Worm (Caenorhabditis elegans) whole organism, late embryonic: ENCODE results near the gene Y54G11A.2.
A peak's percentile ranks its signal among the peaks of the same experiment; 100 is the strongest.

Source experiments
- C08G9.2 ChIP-seq: sonication (generic microtip); optimal IDR thresholded peaks from 2 replicates; lab custom pipeline; 2016; ENCODE audit warnings: mild to moderate bottlenecking, missing genetic modification characterization, moderate library complexity, missing compliant biosample characterization
- C38D4.7 ChIP-seq: fragments of 200-800 bp; sonication (Bioruptor generic); optimal IDR thresholded peaks from 2 replicates; lab custom pipeline; 2018; ENCODE audit warnings: mild to moderate bottlenecking, missing genetic modification characterization, moderate library complexity, missing compliant biosample characterization
- K02D7.2 ChIP-seq: sonication (generic microtip); optimal IDR thresholded peaks from 2 replicates; lab custom pipeline; 2017; ENCODE audit warnings: mild to moderate bottlenecking, missing genetic modification characterization, missing compliant biosample characterization
- K09A11.1 ChIP-seq: sonication (generic microtip); optimal IDR thresholded peaks from 2 replicates; lab custom pipeline; 2017; ENCODE audit warnings: antibody characterized with exemption, mild to moderate bottlenecking, missing genetic modification characterization, missing compliant biosample characterization; ENCODE audit not compliant: insufficient read depth
- T23F11.4 ChIP-seq: fragments of 200-800 bp; sonication (Bioruptor generic); optimal IDR thresholded peaks from 2 replicates; lab custom pipeline; 2018; ENCODE audit warnings: mild to moderate bottlenecking, missing genetic modification characterization, missing compliant biosample characterization
- Y22D7AL.16 ChIP-seq: sonication (generic microtip); optimal IDR thresholded peaks from 2 replicates; lab custom pipeline; 2016; ENCODE audit warnings: missing genetic modification characterization, missing compliant biosample characterization
- ama-1 ChIP-seq: fragments of 150-350 bp; optimal IDR thresholded peaks from 2 replicates; lab custom pipeline; 2014
- ceh-18 ChIP-seq: sonication (generic microtip); optimal IDR thresholded peaks from 2 replicates; lab custom pipeline; 2016; ENCODE audit warnings: missing genetic modification characterization, missing compliant biosample characterization
- ceh-2 ChIP-seq: sonication (generic microtip); optimal IDR thresholded peaks from 2 replicates; lab custom pipeline; 2016; ENCODE audit warnings: missing genotype, missing genetic modification characterization, missing compliant biosample characterization
- ceh-31 ChIP-seq: sonication (generic microtip); optimal IDR thresholded peaks from 2 replicates; lab custom pipeline; 2016; ENCODE audit warnings: missing genetic modification characterization, missing compliant biosample characterization
- ceh-34 ChIP-seq: sonication (generic microtip); optimal IDR thresholded peaks from 2 replicates; lab custom pipeline; 2016; ENCODE audit warnings: mild to moderate bottlenecking, missing genetic modification characterization, missing compliant biosample characterization
- ceh-9 ChIP-seq: sonication (generic microtip); optimal IDR thresholded peaks from 2 replicates; lab custom pipeline; 2016; ENCODE audit warnings: mild to moderate bottlenecking, missing genetic modification characterization, inconsistent platforms, missing compliant biosample characterization
- che-1 ChIP-seq: sonication (generic microtip); optimal IDR thresholded peaks from 2 replicates; lab custom pipeline; 2016; ENCODE audit warnings: mild to moderate bottlenecking, missing genetic modification characterization, missing compliant biosample characterization
- elt-4 ChIP-seq: sonication (generic microtip); optimal IDR thresholded peaks from 2 replicates; lab custom pipeline; 2016; ENCODE audit warnings: missing genetic modification characterization, missing compliant biosample characterization
- ets-4 ChIP-seq: sonication (generic microtip); optimal IDR thresholded peaks from 2 replicates; lab custom pipeline; 2016; ENCODE audit warnings: missing genetic modification characterization, missing compliant biosample characterization
- eyg-1 ChIP-seq: sonication (generic microtip); optimal IDR thresholded peaks from 2 replicates; lab custom pipeline; 2016; ENCODE audit warnings: missing genotype, missing genetic modification characterization, missing compliant biosample characterization
- fkh-6 ChIP-seq: sonication (generic microtip); optimal IDR thresholded peaks from 2 replicates; lab custom pipeline; 2016; ENCODE audit warnings: missing genetic modification characterization, missing compliant biosample characterization
- gmeb-2 ChIP-seq: sonication (generic microtip); optimal IDR thresholded peaks from 2 replicates; lab custom pipeline; 2016; ENCODE audit warnings: missing genetic modification characterization, inconsistent platforms, missing compliant biosample characterization
- hlh-15 ChIP-seq: sonication (generic microtip); optimal IDR thresholded peaks from 2 replicates; lab custom pipeline; 2016; ENCODE audit warnings: missing genetic modification characterization, missing compliant biosample characterization
- hlh-8 ChIP-seq: sonication (generic microtip); optimal IDR thresholded peaks from 2 replicates; lab custom pipeline; 2016; ENCODE audit warnings: missing genotype, missing genetic modification characterization, missing compliant biosample characterization
- lim-6 ChIP-seq: sonication (generic microtip); optimal IDR thresholded peaks from 2 replicates; lab custom pipeline; 2016; ENCODE audit warnings: missing genetic modification characterization, missing compliant biosample characterization
- lin-11 ChIP-seq: fragments of 200-800 bp; sonication (Bioruptor generic); optimal IDR thresholded peaks from 2 replicates; lab custom pipeline; 2018; ENCODE audit warnings: mild to moderate bottlenecking, missing genetic modification characterization, missing compliant biosample characterization
- mec-3 ChIP-seq: sonication (generic microtip); optimal IDR thresholded peaks from 2 replicates; lab custom pipeline; 2016; ENCODE audit warnings: borderline replicate concordance, missing genetic modification characterization, missing compliant biosample characterization
- nfya-1 ChIP-seq: sonication (generic microtip); optimal IDR thresholded peaks from 2 replicates; lab custom pipeline; 2017; ENCODE audit warnings: missing genetic modification characterization, mild to moderate bottlenecking, missing compliant biosample characterization, antibody characterized with exemption, moderate library complexity
- nhr-232 ChIP-seq: sonication (generic microtip); optimal IDR thresholded peaks from 2 replicates; lab custom pipeline; 2016; ENCODE audit warnings: missing genetic modification characterization, missing compliant biosample characterization
- odd-2 ChIP-seq: sonication (generic microtip); optimal IDR thresholded peaks from 2 replicates; lab custom pipeline; 2017; ENCODE audit warnings: antibody characterized with exemption, mild to moderate bottlenecking, missing genetic modification characterization, missing compliant biosample characterization
- pat-9 ChIP-seq: fragments of 200-800 bp; sonication (Bioruptor generic); optimal IDR thresholded peaks from 2 replicates; lab custom pipeline; 2018; ENCODE audit warnings: mild to moderate bottlenecking, missing genetic modification characterization, moderate library complexity, missing compliant biosample characterization
- pha-4 ChIP-seq: fragments of 150-350 bp; optimal IDR thresholded peaks from 2 replicates; lab custom pipeline; 2018; ENCODE audit warnings: missing biosample characterization, missing genetic modification reagents, missing genetic modification characterization
- pqm-1 ChIP-seq: sonication (generic microtip); optimal IDR thresholded peaks from 2 replicates; lab custom pipeline; 2016; ENCODE audit warnings: missing genetic modification characterization, missing compliant biosample characterization
- ref-2 ChIP-seq: sonication (generic microtip); optimal IDR thresholded peaks from 2 replicates; lab custom pipeline; 2016; ENCODE audit warnings: missing genetic modification characterization, missing compliant biosample characterization
- rnt-1 ChIP-seq: sonication (generic microtip); optimal IDR thresholded peaks from 2 replicates; lab custom pipeline; 2016; ENCODE audit warnings: missing genetic modification characterization, missing compliant biosample characterization
- sox-4 ChIP-seq: sonication (generic microtip); optimal IDR thresholded peaks from 2 replicates; lab custom pipeline; 2017; ENCODE audit warnings: mild to moderate bottlenecking, missing genetic modification characterization, inconsistent platforms, missing compliant biosample characterization
- syd-9 ChIP-seq: sonication (generic microtip); optimal IDR thresholded peaks from 2 replicates; lab custom pipeline; 2016; ENCODE audit warnings: mild to moderate bottlenecking, missing genetic modification characterization, moderate library complexity, missing compliant biosample characterization
- tbx-2 ChIP-seq: sonication (generic microtip); optimal IDR thresholded peaks from 2 replicates; lab custom pipeline; 2016; ENCODE audit warnings: missing genetic modification characterization, missing compliant biosample characterization
- tbx-7 ChIP-seq: sonication (generic microtip); optimal IDR thresholded peaks from 2 replicates; lab custom pipeline; 2016; ENCODE audit warnings: missing genotype, missing genetic modification characterization, missing compliant biosample characterization
- unc-55 ChIP-seq: sonication (generic microtip); optimal IDR thresholded peaks from 2 replicates; lab custom pipeline; 2017; ENCODE audit warnings: missing biosample characterization, missing genetic modification reagents, missing genetic modification characterization
- unc-86 ChIP-seq: sonication (generic microtip); optimal IDR thresholded peaks from 2 replicates; lab custom pipeline; 2016; ENCODE audit warnings: missing genetic modification characterization, missing compliant biosample characterization
- ztf-16 ChIP-seq: sonication (generic microtip); optimal IDR thresholded peaks from 2 replicates; lab custom pipeline; 2017; ENCODE audit warnings: missing genetic modification characterization, missing compliant biosample characterization

The Y54G11A.2 gene

DNA sequence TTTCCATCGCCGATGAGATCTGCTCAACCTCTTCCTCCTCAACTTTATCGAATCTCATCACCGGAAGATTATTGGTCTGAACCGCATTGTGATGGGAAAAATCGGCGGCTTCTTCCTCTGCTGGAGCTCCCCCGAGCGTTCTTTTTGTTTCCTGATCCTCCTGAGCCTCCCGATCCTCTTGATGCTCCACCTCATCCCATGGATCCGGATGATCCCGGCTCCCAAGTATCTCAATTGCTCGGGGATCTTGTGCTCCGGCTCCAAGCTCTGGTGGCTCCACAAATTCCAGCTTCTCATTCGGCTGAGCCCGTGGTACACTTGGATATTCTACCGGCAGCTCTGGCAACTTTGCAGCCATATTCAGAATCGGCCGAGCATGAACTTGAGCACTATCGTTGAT, 5.8 kb downstream of the Y54G11A.2 start:
- TF ChIP-seq gmeb-2 (tag; lab: Kevin White, UChicago) (no peak), odd-2 (no peak), C08G9.2 (tag; lab: Kevin White, UChicago) (no peak), hlh-15 (tag; lab: Kevin White, UChicago) (no peak), ets-4 (tag; lab: Kevin White, UChicago) (no peak), K09A11.1 (tag; lab: Kevin White, UChicago) (no peak), syd-9 (tag; lab: Kevin White, UChicago) (no peak), ceh-18 (tag; lab: Kevin White, UChicago) (no peak), pqm-1 (tag; lab: Kevin White, UChicago) (no peak), unc-55 (GFP tag; lab: Kevin White, UChicago) (no peak), nfya-1 (tag; lab: Kevin White, UChicago) (no peak), ref-2 (tag; lab: Kevin White, UChicago) (no peak), fkh-6 (no peak), eyg-1 (no peak), ceh-31 (tag; lab: Kevin White, UChicago) (no peak), nhr-232 (tag; lab: Kevin White, UChicago) (no peak), lin-11 (tag; lab: Kevin White, UChicago) (no peak), unc-86 (tag; lab: Kevin White, UChicago) (no peak), ceh-34 (tag; lab: Kevin White, UChicago) (no peak), mec-3 (tag; lab: Kevin White, UChicago) (no peak)

DNA sequence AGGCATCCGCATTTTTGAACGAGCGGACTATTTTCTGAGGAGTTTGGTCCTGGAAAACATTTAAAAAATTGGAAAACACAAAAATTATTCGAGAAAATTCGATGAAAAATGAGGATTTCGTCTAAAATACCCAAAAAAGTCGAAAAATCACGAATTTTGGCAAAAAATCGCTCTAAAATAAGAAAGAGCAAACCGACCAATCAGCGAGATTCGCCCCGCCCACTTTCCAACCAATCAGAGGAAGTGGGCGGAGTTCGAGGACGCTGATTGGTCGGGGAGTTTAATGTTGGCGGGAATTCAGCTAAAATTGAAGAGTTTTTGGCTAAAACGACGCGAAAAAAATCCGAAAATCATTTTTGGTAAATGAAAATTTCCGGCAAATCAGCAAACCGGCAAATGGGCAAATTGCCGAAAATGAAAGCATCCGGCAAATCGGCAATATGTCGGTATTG, 17.0 kb downstream of the Y54G11A.2 start, which contains the start of gene Y54G11A.1:
Gene Y54G11A.1, minus strand, starts transcription at position 51 of the 452 bp plus-strand sequence.
- TF ChIP-seq nfya-1 (tag; lab: Kevin White, UChicago) (peak; percentile 97), unc-86 (tag; lab: Kevin White, UChicago) (no peak), C38D4.7 (GFP tag; lab: Kevin White, UChicago) (no peak), elt-4 (no peak)

ce11 chrII:14269839-14270238, 17.7 kb downstream of the Y54G11A.2 start:
- TF ChIP-seq nfya-1 (tag; lab: Kevin White, UChicago) (peak; percentile 88), rnt-1 (no peak)

DNA sequence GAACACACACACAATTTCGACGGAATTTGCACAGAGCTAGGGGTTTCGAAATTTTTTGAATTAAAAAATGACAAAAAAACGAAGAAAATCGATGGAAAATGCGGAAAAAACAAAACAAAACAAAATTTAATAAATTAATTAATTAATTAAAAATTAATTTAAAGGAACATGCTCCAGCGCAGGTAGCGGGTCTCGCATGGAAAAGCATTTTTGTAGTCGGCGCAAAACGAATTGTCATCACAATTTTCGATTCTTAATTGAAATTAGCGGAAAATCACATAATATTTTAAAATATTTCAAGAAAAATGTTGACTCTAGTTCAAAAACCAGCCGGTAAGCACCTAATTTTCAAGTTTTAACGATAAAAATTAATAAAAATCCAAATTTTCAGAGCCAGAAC, 24.3 kb downstream of the Y54G11A.2 start, which contains the start of gene Y54G11A.3:
Gene Y54G11A.3, plus strand, starts transcription at position 213 of the 400 bp plus-strand sequence.
- TF ChIP-seq ama-1 (lab: Kevin White, UChicago), result no peak
- TF ChIP-seq unc-86 (tag; lab: Kevin White, UChicago), result no peak
- TF ChIP-seq, all 69 proteins: peak for 0

- TF ChIP-seq lim-6 (tag; lab: Kevin White, UChicago) (no peak), tbx-2 (tag; lab: Kevin White, UChicago) (no peak), ceh-2 (tag; lab: Kevin White, UChicago) (no peak), ceh-9 (tag; lab: Kevin White, UChicago) (no peak), Y22D7AL.16 (tag; lab: Kevin White, UChicago) (no peak)
Measured at ce11 chrII:14287277-14287676, 35.1 kb downstream of the Y54G11A.2 start, which contains the start of gene srh-41. Gene srh-41, minus strand, starts transcription at chrII:14287377.

DNA sequence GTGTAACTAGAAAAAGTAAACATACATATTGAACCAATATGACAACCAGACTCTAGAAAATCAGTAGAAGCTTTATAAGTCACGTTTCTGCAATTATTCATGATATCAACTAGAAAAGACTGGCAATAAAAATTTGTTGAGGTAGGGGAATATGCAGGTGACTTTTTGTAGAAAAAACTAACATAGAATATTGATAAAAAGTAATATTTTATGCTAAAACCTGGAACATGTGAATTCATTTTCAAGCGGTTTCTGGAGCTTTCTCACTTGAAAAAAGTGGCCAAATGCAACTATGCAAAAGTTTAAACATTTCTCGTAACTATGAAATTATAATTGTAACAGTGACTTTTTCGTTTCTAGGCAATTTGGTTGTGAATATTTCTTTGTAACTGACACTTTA, 36.8 kb downstream of the Y54G11A.2 start, which contains the start of gene srh-42:
Gene srh-42, minus strand, starts transcription at position 101 of the 400 bp plus-strand sequence.
- TF ChIP-seq rnt-1 (no peak), ceh-18 (tag; lab: Kevin White, UChicago) (no peak), gmeb-2 (tag; lab: Kevin White, UChicago) (no peak), ztf-16 (no peak), T23F11.4 (GFP tag; lab: Kevin White, UChicago) (no peak), unc-86 (tag; lab: Kevin White, UChicago) (no peak), che-1 (no peak), K02D7.2 (no peak), ama-1 (lab: Kevin White, UChicago) (no peak), pha-4 (tag; lab: Kevin White, UChicago) (no peak), unc-55 (GFP tag; lab: Kevin White, UChicago) (no peak), pat-9 (no peak), sox-4 (tag; lab: Kevin White, UChicago) (no peak), nhr-232 (tag; lab: Kevin White, UChicago) (no peak), eyg-1 (no peak), hlh-8 (tag; lab: Kevin White, UChicago) (no peak), tbx-7 (no peak), ceh-34 (tag; lab: Kevin White, UChicago) (no peak), pqm-1 (tag; lab: Kevin White, UChicago) (no peak)
- TF ChIP-seq, all 69 proteins: peak for 0
